Worm (Caenorhabditis elegans) whole organism, late embryonic: ENCODE data around the gene K03H1.13.

ENCODE experiments used
- C08G9.2 ChIP-seq: sonication (generic microtip); optimal IDR thresholded peaks from 2 replicates; lab custom pipeline; 2016; ENCODE audit warnings: mild to moderate bottlenecking, missing genetic modification characterization, moderate library complexity, missing compliant biosample characterization
- C38D4.7 ChIP-seq: fragments of 200-800 bp; sonication (Bioruptor generic); optimal IDR thresholded peaks from 2 replicates; lab custom pipeline; 2018; ENCODE audit warnings: mild to moderate bottlenecking, missing genetic modification characterization, moderate library complexity, missing compliant biosample characterization
- K02D7.2 ChIP-seq: sonication (generic microtip); optimal IDR thresholded peaks from 2 replicates; lab custom pipeline; 2017; ENCODE audit warnings: mild to moderate bottlenecking, missing genetic modification characterization, missing compliant biosample characterization
- K09A11.1 ChIP-seq: sonication (generic microtip); optimal IDR thresholded peaks from 2 replicates; lab custom pipeline; 2017; ENCODE audit warnings: antibody characterized with exemption, mild to moderate bottlenecking, missing genetic modification characterization, missing compliant biosample characterization; ENCODE audit not compliant: insufficient read depth
- T23F11.4 ChIP-seq: fragments of 200-800 bp; sonication (Bioruptor generic); optimal IDR thresholded peaks from 2 replicates; lab custom pipeline; 2018; ENCODE audit warnings: mild to moderate bottlenecking, missing genetic modification characterization, missing compliant biosample characterization
- Y22D7AL.16 ChIP-seq: sonication (generic microtip); optimal IDR thresholded peaks from 2 replicates; lab custom pipeline; 2016; ENCODE audit warnings: missing genetic modification characterization, missing compliant biosample characterization
- ahr-1 ChIP-seq: sonication (generic microtip); optimal IDR thresholded peaks from 2 replicates; lab custom pipeline; 2016; ENCODE audit warnings: missing genetic modification characterization, missing compliant biosample characterization
- ceh-14 ChIP-seq: sonication (generic microtip); optimal IDR thresholded peaks from 2 replicates; lab custom pipeline; 2016; ENCODE audit warnings: missing genotype, missing genetic modification characterization, missing compliant biosample characterization
- ceh-2 ChIP-seq: sonication (generic microtip); optimal IDR thresholded peaks from 2 replicates; lab custom pipeline; 2016; ENCODE audit warnings: missing genotype, missing genetic modification characterization, missing compliant biosample characterization
- ceh-24 ChIP-seq: sonication (generic microtip); optimal IDR thresholded peaks from 2 replicates; lab custom pipeline; 2016; ENCODE audit warnings: mild to moderate bottlenecking, missing genetic modification characterization, missing compliant biosample characterization
- ceh-30 ChIP-seq: fragments of 150-350 bp; optimal IDR thresholded peaks from 2 replicates; lab custom pipeline; 2014; ENCODE audit warnings: missing biosample characterization, missing genetic modification characterization
- ceh-31 ChIP-seq: sonication (generic microtip); optimal IDR thresholded peaks from 2 replicates; lab custom pipeline; 2016; ENCODE audit warnings: missing genetic modification characterization, missing compliant biosample characterization
- ceh-45 ChIP-seq: fragments of 200-800 bp; sonication (Bioruptor generic); IDR thresholded peaks from 2 replicates; pipeline ENCODE4 v1.3.6; 2022; ENCODE audit warnings: missing genetic modification reagents, missing genetic modification characterization, missing compliant biosample characterization
- ceh-48 ChIP-seq: sonication (generic microtip); optimal IDR thresholded peaks from 2 replicates; lab custom pipeline; 2016; ENCODE audit warnings: missing genetic modification characterization, inconsistent platforms, missing compliant biosample characterization
- dmd-4 ChIP-seq: sonication (generic microtip); optimal IDR thresholded peaks from 2 replicates; lab custom pipeline; 2016; ENCODE audit warnings: borderline replicate concordance, missing genetic modification characterization, missing compliant biosample characterization
- dve-1 ChIP-seq: sonication (generic microtip); optimal IDR thresholded peaks from 2 replicates; lab custom pipeline; 2017; ENCODE audit warnings: antibody characterized with exemption, mild to moderate bottlenecking, missing genetic modification characterization, missing compliant biosample characterization
- ets-4 ChIP-seq: sonication (generic microtip); optimal IDR thresholded peaks from 2 replicates; lab custom pipeline; 2016; ENCODE audit warnings: missing genetic modification characterization, missing compliant biosample characterization
- eyg-1 ChIP-seq: sonication (generic microtip); optimal IDR thresholded peaks from 2 replicates; lab custom pipeline; 2016; ENCODE audit warnings: missing genotype, missing genetic modification characterization, missing compliant biosample characterization
- fkh-10 ChIP-seq: fragments of 150-350 bp; optimal IDR thresholded peaks from 2 replicates; lab custom pipeline; 2014; ENCODE audit warnings: missing biosample characterization, missing genetic modification reagents, missing genetic modification characterization
- hlh-13 ChIP-seq: fragments of 200-800 bp; sonication (Bioruptor generic); optimal IDR thresholded peaks from 2 replicates; lab custom pipeline; 2018; ENCODE audit warnings: mild to moderate bottlenecking, missing genetic modification characterization, missing compliant biosample characterization
- hlh-15 ChIP-seq: sonication (generic microtip); optimal IDR thresholded peaks from 2 replicates; lab custom pipeline; 2016; ENCODE audit warnings: missing genetic modification characterization, missing compliant biosample characterization
- hlh-30 ChIP-seq: sonication (generic microtip); optimal IDR thresholded peaks from 2 replicates; lab custom pipeline; 2017; ENCODE audit warnings: antibody characterized with exemption, missing genetic modification characterization, missing compliant biosample characterization; ENCODE audit not compliant: insufficient read depth
- hlh-6 ChIP-seq: sonication (generic microtip); optimal IDR thresholded peaks from 2 replicates; lab custom pipeline; 2016; ENCODE audit warnings: missing genotype, missing genetic modification characterization, missing compliant biosample characterization
- hlh-8 ChIP-seq: sonication (generic microtip); optimal IDR thresholded peaks from 2 replicates; lab custom pipeline; 2016; ENCODE audit warnings: missing genotype, missing genetic modification characterization, missing compliant biosample characterization
- lim-6 ChIP-seq: sonication (generic microtip); optimal IDR thresholded peaks from 2 replicates; lab custom pipeline; 2016; ENCODE audit warnings: missing genetic modification characterization, missing compliant biosample characterization
- lin-11 ChIP-seq: fragments of 200-800 bp; sonication (Bioruptor generic); optimal IDR thresholded peaks from 2 replicates; lab custom pipeline; 2018; ENCODE audit warnings: mild to moderate bottlenecking, missing genetic modification characterization, missing compliant biosample characterization
- madf-2 ChIP-seq: sonication (generic microtip); optimal IDR thresholded peaks from 2 replicates; lab custom pipeline; 2017; ENCODE audit warnings: missing genetic modification characterization, missing compliant biosample characterization
- mec-3 ChIP-seq: sonication (generic microtip); optimal IDR thresholded peaks from 2 replicates; lab custom pipeline; 2016; ENCODE audit warnings: borderline replicate concordance, missing genetic modification characterization, missing compliant biosample characterization
- nhr-11 ChIP-seq: fragments of 150-350 bp; optimal IDR thresholded peaks from 2 replicates; lab custom pipeline; 2014; ENCODE audit warnings: missing biosample characterization, missing genetic modification characterization
- nhr-232 ChIP-seq: sonication (generic microtip); optimal IDR thresholded peaks from 2 replicates; lab custom pipeline; 2016; ENCODE audit warnings: missing genetic modification characterization, missing compliant biosample characterization
- odd-2 ChIP-seq: sonication (generic microtip); optimal IDR thresholded peaks from 2 replicates; lab custom pipeline; 2017; ENCODE audit warnings: antibody characterized with exemption, mild to moderate bottlenecking, missing genetic modification characterization, missing compliant biosample characterization
- pag-3 ChIP-seq: sonication (generic microtip); optimal IDR thresholded peaks from 2 replicates; lab custom pipeline; 2016; ENCODE audit warnings: missing compliant biosample characterization, missing genetic modification characterization, borderline replicate concordance
- pat-9 ChIP-seq: fragments of 200-800 bp; sonication (Bioruptor generic); optimal IDR thresholded peaks from 2 replicates; lab custom pipeline; 2018; ENCODE audit warnings: mild to moderate bottlenecking, missing genetic modification characterization, moderate library complexity, missing compliant biosample characterization
- pax-1 ChIP-seq: fragments of 150-350 bp; optimal IDR thresholded peaks from 2 replicates; lab custom pipeline; 2014; ENCODE audit warnings: missing biosample characterization, missing genetic modification characterization
- pqm-1 ChIP-seq: sonication (generic microtip); optimal IDR thresholded peaks from 2 replicates; lab custom pipeline; 2016; ENCODE audit warnings: missing genetic modification characterization, missing compliant biosample characterization
- pros-1 ChIP-seq: fragments of 150-350 bp; optimal IDR thresholded peaks from 2 replicates; lab custom pipeline; 2014; ENCODE audit warnings: missing biosample characterization, missing genetic modification reagents, missing genetic modification characterization
- sox-2 ChIP-seq: fragments of 200-800 bp; sonication (Bioruptor generic); IDR thresholded peaks from 2 replicates; pipeline ENCODE4 v1.3.6; 2022; ENCODE audit warnings: missing genetic modification reagents, missing genetic modification characterization, missing compliant biosample characterization
- syd-9 ChIP-seq: sonication (generic microtip); optimal IDR thresholded peaks from 2 replicates; lab custom pipeline; 2016; ENCODE audit warnings: mild to moderate bottlenecking, missing genetic modification characterization, moderate library complexity, missing compliant biosample characterization
- unc-55 ChIP-seq: sonication (generic microtip); optimal IDR thresholded peaks from 2 replicates; lab custom pipeline; 2017; ENCODE audit warnings: missing biosample characterization, missing genetic modification reagents, missing genetic modification characterization
- unc-86 ChIP-seq: sonication (generic microtip); optimal IDR thresholded peaks from 2 replicates; lab custom pipeline; 2016; ENCODE audit warnings: missing genetic modification characterization, missing compliant biosample characterization

K03H1.13 gene

ce11 chrIII:9950244-9950643, at the start of gene K03H1.13:
K03H1.13 (minus strand) TSS chrIII:9950344.
- TF ChIP-seq hlh-15 (tag; lab: Kevin White, UChicago) = no peak
- no peak for TF ChIP-seq pag-3 (tag; lab: Kevin White, UChicago)
- no peak for TF ChIP-seq hlh-6 (tag; lab: Kevin White, UChicago)
- no peak for TF ChIP-seq lim-6 (tag; lab: Kevin White, UChicago)
- no peak for TF ChIP-seq sox-2
- peak; percentile 52 for TF ChIP-seq unc-55 (GFP tag; lab: Kevin White, UChicago)
- peak; percentile 49 for TF ChIP-seq ceh-48 (tag; lab: Kevin White, UChicago)
- TF ChIP-seq ets-4 (tag; lab: Kevin White, UChicago) = no peak
- TF ChIP-seq Y22D7AL.16 (tag; lab: Kevin White, UChicago) = no peak

ce11 chrIII:9999235-9999634, 49.1 kb upstream of the K03H1.13 start, which contains the start of gene C05B5.17:
C05B5.17 (minus strand) TSS chrIII:9999335.
- no peak for TF ChIP-seq ahr-1 (tag; lab: Kevin White, UChicago)

ce11 chrIII:9997890-9998289, 47.7 kb upstream of the K03H1.13 start, which contains the start of gene pqn-8:
pqn-8 (minus strand) TSS chrIII:9997990.
- TF ChIP-seq ceh-30 (tag; lab: Kevin White, UChicago) (no peak), fkh-10 (GFP tag; lab: Kevin White, UChicago) (no peak), C38D4.7 (no peak), mec-3 (no peak), unc-86 (tag; lab: Kevin White, UChicago) (no peak), pros-1 (tag; lab: Kevin White, UChicago) (no peak), C08G9.2 (tag; lab: Kevin White, UChicago) (no peak), pag-3 (tag; lab: Kevin White, UChicago) (no peak), hlh-8 (tag; lab: Kevin White, UChicago) (no peak), eyg-1 (tag; lab: Kevin White, UChicago) (no peak), K09A11.1 (no peak), syd-9 (tag; lab: Kevin White, UChicago) (no peak), hlh-30 (tag; lab: Kevin White, UChicago) (no peak), pat-9 (tag; lab: Kevin White, UChicago) (no peak), lin-11 (tag; lab: Kevin White, UChicago) (no peak), nhr-232 (tag; lab: Kevin White, UChicago) (no peak), nhr-11 (tag; lab: Kevin White, UChicago) (no peak)

ce11 chrIII:9993535-9993934, 43.4 kb upstream of the K03H1.13 start, which contains the start of gene C05B5.4:
C05B5.4 (plus strand) TSS chrIII:9993885.
- TF ChIP-seq pat-9 (tag; lab: Kevin White, UChicago) = no peak
- TF ChIP-seq pqm-1 (tag; lab: Kevin White, UChicago) = no peak
- TF ChIP-seq dve-1 (tag; lab: Kevin White, UChicago) = no peak
- no peak for TF ChIP-seq T23F11.4 (GFP tag; lab: Kevin White, UChicago)
- no peak for TF ChIP-seq ceh-14 (tag; lab: Kevin White, UChicago)
- no peak for TF ChIP-seq dmd-4 (tag; lab: Kevin White, UChicago)

- TF ChIP-seq ceh-31 (tag; lab: Kevin White, UChicago) (no peak), ceh-24 (no peak), hlh-13 (GFP tag; lab: Kevin White, UChicago) (no peak), dve-1 (tag; lab: Kevin White, UChicago) (no peak), madf-2 (tag; lab: Kevin White, UChicago) (no peak), nhr-232 (tag; lab: Kevin White, UChicago) (no peak), pat-9 (tag; lab: Kevin White, UChicago) (no peak), K02D7.2 (tag; lab: Kevin White, UChicago) (no peak), ahr-1 (tag; lab: Kevin White, UChicago) (no peak), odd-2 (tag; lab: Kevin White, UChicago) (no peak), pax-1 (tag; lab: Kevin White, UChicago) (no peak), ceh-2 (tag; lab: Kevin White, UChicago) (no peak), ceh-48 (tag; lab: Kevin White, UChicago) (no peak), ceh-45 (GFP tag; lab: Robert Waterston, UW) (no peak)
Measured at ce11 chrIII:9991324-9991723, 41.2 kb upstream of the K03H1.13 start.
